Worm (Caenorhabditis elegans): Measurements from ENCODE around the gene tmem-145.

ce11 chrX:12118340-12118739 is 44.7 kb upstream of the tmem-145 start, which contains the start of gene lgc-16:
- no peak for TF ChIP-seq ztf-11 (tag; optimal IDR thresholded peaks at IDR 0.05)
- no peak for TF ChIP-seq lin-32 (GFP tag; optimal IDR thresholded peaks at IDR 0.05)
- TF ChIP-seq hlh-1 (tag; optimal IDR thresholded peaks at IDR 0.05): no peak
- TF ChIP-seq elt-1 (tag; optimal IDR thresholded peaks at IDR 0.05; ENCODE audit: borderline replicate concordance, insufficient read depth): no peak
- TF ChIP-seq lin-13 (tag; optimal IDR thresholded peaks at IDR 0.05): no peak
- no peak for TF ChIP-seq flh-1 (GFP tag; optimal IDR thresholded peaks at IDR 0.05)
- no peak for TF ChIP-seq blmp-1 (tag; optimal IDR thresholded peaks at IDR 0.05)
- no peak for TF ChIP-seq snpc-4 (tag; optimal IDR thresholded peaks at IDR 0.05)
- TF ChIP-seq nhr-237 (tag; optimal IDR thresholded peaks at IDR 0.05): no peak
- no peak for TF ChIP-seq lsy-2 (tag; optimal IDR thresholded peaks at IDR 0.05)
- TF ChIP-seq ces-1 (GFP tag; optimal IDR thresholded peaks at IDR 0.05): no peak

Measured in whole organism, mixed stage, embryonic.